Worm (Caenorhabditis elegans) whole organism, early embryonic: ENCODE results near the gene Y51A2D.1.

Experiments
- B0310.2 ChIP-seq: sonication (generic microtip); optimal IDR thresholded peaks from 2 replicates; lab custom pipeline; 2016; ENCODE audit warnings: mild to moderate bottlenecking, missing genetic modification characterization, missing compliant biosample characterization
- ama-1 ChIP-seq: fragments of 150-350 bp; optimal IDR thresholded peaks from 2 replicates; lab custom pipeline; 2014
- ceh-36 ChIP-seq: sonication (generic microtip); optimal IDR thresholded peaks from 2 replicates; lab custom pipeline; 2016; ENCODE audit warnings: missing genetic modification characterization, inconsistent platforms, missing compliant biosample characterization
- hnd-1 ChIP-seq: sonication (generic microtip); optimal IDR thresholded peaks from 2 replicates; lab custom pipeline; 2016; ENCODE audit warnings: missing genetic modification characterization, missing compliant biosample characterization
- tbx-11 ChIP-seq: fragments of 200-800 bp; sonication (Bioruptor generic); IDR thresholded peaks from 2 replicates; pipeline ENCODE4 v1.3.6; 2022; ENCODE audit warnings: missing genetic modification characterization, missing compliant biosample characterization
- tra-4 ChIP-seq: sonication (generic microtip); optimal IDR thresholded peaks from 2 replicates; lab custom pipeline; 2017; ENCODE audit warnings: missing genetic modification characterization, missing compliant biosample characterization

DNA sequence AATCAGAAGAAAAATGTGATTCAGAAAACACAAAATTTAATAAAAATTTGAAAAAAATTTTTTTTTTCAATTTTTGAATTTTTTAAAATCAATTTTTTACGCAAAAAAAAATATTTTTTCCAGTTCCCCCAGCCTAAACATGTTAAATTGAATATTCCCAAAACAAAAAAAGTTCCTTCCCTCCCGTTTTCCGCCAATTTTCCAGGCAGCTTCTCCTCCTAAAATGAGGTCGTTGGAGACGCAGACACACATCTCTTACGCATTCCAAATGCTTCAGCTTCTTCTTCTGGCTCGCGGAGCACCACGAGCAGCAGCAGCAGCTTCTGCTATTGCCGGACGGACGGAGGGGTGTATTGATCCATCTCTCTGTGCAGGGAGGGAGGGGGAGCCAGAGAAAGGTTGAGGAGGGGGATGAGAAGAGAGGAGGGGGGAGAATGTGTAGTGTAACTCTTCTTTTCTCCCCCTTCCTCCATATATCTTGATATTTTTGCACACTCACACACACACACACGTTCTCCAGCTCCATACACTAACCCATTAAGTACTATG lies 18.3 kb upstream of the Y51A2D.1 start:
- no peak for TF ChIP-seq hnd-1 (tag; lab: Kevin White, UChicago)
- TF ChIP-seq ceh-36, result no peak
- TF ChIP-seq tbx-11, result no peak
- TF ChIP-seq ama-1 (lab: Kevin White, UChicago), result no peak
- no peak for TF ChIP-seq B0310.2
- TF ChIP-seq tra-4 (tag; lab: Kevin White, UChicago), result no peak
